Fruit fly (Drosophila melanogaster) whole organism, prepupa: ENCODE results near the gene CG7992.
A peak's percentile ranks its signal among the peaks of the same experiment; 100 is the strongest.

Experiments used
- Blimp-1 ChIP-seq: fragments of 200-800 bp; sonication (Bioruptor generic); optimal IDR thresholded peaks from 3 replicates; lab custom pipeline; 2017; ENCODE audit warnings: missing biosample characterization, missing genetic modification characterization, mild to moderate bottlenecking, moderate library complexity, missing genetic modification reagents
- CG10631 ChIP-seq: fragments of 200-800 bp; sonication (Bioruptor generic); optimal IDR thresholded peaks from 2 replicates; lab custom pipeline; 2016; ENCODE audit warnings: missing biosample characterization, missing genetic modification characterization
- CG11294 ChIP-seq: fragments of 200-800 bp; sonication (Bioruptor generic); IDR thresholded peaks from 2 replicates; pipeline ENCODE4 v1.3.6; 2022; ENCODE audit warnings: missing biosample characterization, missing genetic modification characterization
- CG11762 ChIP-seq: fragments of 200-800 bp; sonication (Bioruptor generic); optimal IDR thresholded peaks from 3 replicates; lab custom pipeline; 2016; ENCODE audit warnings: missing biosample characterization, missing genetic modification characterization; ENCODE audit not compliant: insufficient read depth
- CG15336 ChIP-seq: fragments of 200-800 bp; sonication (Bioruptor generic); IDR thresholded peaks from 2 replicates; pipeline ENCODE4 v1.3.6; 2022; ENCODE audit warnings: missing biosample characterization, missing genetic modification characterization
- CG1621 ChIP-seq: fragments of 200-800 bp; sonication (Bioruptor generic); optimal IDR thresholded peaks from 3 replicates; lab custom pipeline; 2018; ENCODE audit warnings: missing biosample characterization, mild to moderate bottlenecking, missing genetic modification characterization
- CG16779 ChIP-seq: fragments of 200-800 bp; sonication (Bioruptor generic); optimal IDR thresholded peaks from 3 replicates; lab custom pipeline; 2017; ENCODE audit warnings: missing biosample characterization, mild to moderate bottlenecking, missing genetic modification characterization
- CG4318 ChIP-seq: fragments of 200-800 bp; sonication (Bioruptor generic); optimal IDR thresholded peaks from 3 replicates; lab custom pipeline; 2017; ENCODE audit warnings: missing biosample characterization, mild to moderate bottlenecking, missing genetic modification characterization
- CG6163 ChIP-seq: fragments of 200-800 bp; sonication (Bioruptor generic); IDR thresholded peaks from 3 replicates; pipeline ENCODE4 v1.3.6; 2022; ENCODE audit warnings: missing biosample characterization, missing genetic modification characterization
- CG6792 ChIP-seq: fragments of 200-800 bp; sonication (Bioruptor generic); optimal IDR thresholded peaks from 3 replicates; lab custom pipeline; 2016; ENCODE audit warnings: missing biosample characterization, missing genetic modification characterization
- CG6808 ChIP-seq: fragments of 200-800 bp; sonication (Bioruptor generic); optimal IDR thresholded peaks from 3 replicates; lab custom pipeline; 2017; ENCODE audit warnings: missing biosample characterization, missing genetic modification characterization, mild to moderate bottlenecking, moderate library complexity, missing genetic modification reagents
- CG9139 ChIP-seq: fragments of 200-800 bp; sonication (Bioruptor generic); optimal IDR thresholded peaks from 3 replicates; lab custom pipeline; 2017; ENCODE audit warnings: missing biosample characterization, mild to moderate bottlenecking, missing genetic modification characterization
- Eip75B ChIP-seq: fragments of 200-800 bp; sonication (Bioruptor generic); optimal IDR thresholded peaks from 3 replicates; lab custom pipeline; 2016; ENCODE audit warnings: missing biosample characterization, missing genetic modification characterization
- Eip78C ChIP-seq: fragments of 200-800 bp; sonication (Bioruptor generic); peaks from one replicate; lab custom pipeline; 2016; ENCODE audit warnings: missing biosample characterization, missing genetic modification characterization
- Eip93F ChIP-seq: fragments of 200-800 bp; sonication (Bioruptor generic); optimal IDR thresholded peaks from 2 replicates; lab custom pipeline; 2016; ENCODE audit warnings: missing biosample characterization, mild to moderate bottlenecking, missing genetic modification characterization
- Ets96B ChIP-seq: fragments of 200-800 bp; optimal IDR thresholded peaks from 2 replicates; lab custom pipeline; 2019; ENCODE audit warnings: missing biosample characterization, mild to moderate bottlenecking, missing genetic modification characterization, moderate library complexity
- Gug ChIP-seq: fragments of 200-800 bp; sonication (Bioruptor generic); IDR thresholded peaks from 2 replicates; pipeline ENCODE4 v1.3.6; 2022; ENCODE audit warnings: missing biosample characterization, missing genetic modification characterization
- Hr38 ChIP-seq: sonication (Bioruptor generic); optimal IDR thresholded peaks from 2 replicates; lab custom pipeline; 2016; ENCODE audit warnings: missing biosample characterization, missing genetic modification characterization
- Hr4 ChIP-seq: fragments of 200-800 bp; sonication (Bioruptor generic); optimal IDR thresholded peaks from 3 replicates; lab custom pipeline; 2016; ENCODE audit warnings: missing biosample characterization, missing genetic modification characterization
- Lpt ChIP-seq: fragments of 200-800 bp; sonication (Bioruptor generic); optimal IDR thresholded peaks from 3 replicates; lab custom pipeline; 2016; ENCODE audit warnings: missing biosample characterization, missing genetic modification characterization
- Met ChIP-seq: fragments of 200-800 bp; sonication (Bioruptor generic); optimal IDR thresholded peaks from 3 replicates; lab custom pipeline; 2016; ENCODE audit warnings: missing biosample characterization, missing genetic modification characterization
- Sox15 ChIP-seq: fragments of 200-800 bp; sonication (Bioruptor generic); optimal IDR thresholded peaks from 3 replicates; lab custom pipeline; 2016; ENCODE audit warnings: missing biosample characterization, missing genetic modification characterization
- acj6 ChIP-seq: fragments of 200-800 bp; sonication (Bioruptor generic); optimal IDR thresholded peaks from 3 replicates; lab custom pipeline; 2016; ENCODE audit warnings: missing biosample characterization, missing genetic modification characterization
- cyc ChIP-seq: fragments of 200-800 bp; sonication (Bioruptor generic); optimal IDR thresholded peaks from 3 replicates; lab custom pipeline; 2016; ENCODE audit warnings: missing biosample characterization, missing genetic modification characterization
- dac ChIP-seq: fragments of 200-800 bp; sonication (Bioruptor generic); optimal IDR thresholded peaks from 2 replicates; lab custom pipeline; 2017; ENCODE audit warnings: missing biosample characterization, mild to moderate bottlenecking, missing genetic modification characterization
- dsx ChIP-seq: fragments of 200-800 bp; optimal IDR thresholded peaks from 3 replicates; lab custom pipeline; 2019; ENCODE audit warnings: missing biosample characterization, mild to moderate bottlenecking, missing genetic modification characterization, moderate library complexity; ENCODE audit not compliant: poor library complexity, severe bottlenecking
- eg ChIP-seq: fragments of 200-800 bp; sonication (Bioruptor generic); IDR thresholded peaks from 3 replicates; pipeline ENCODE4 v1.3.6; 2022; ENCODE audit warnings: missing biosample characterization, missing genetic modification characterization
- esn ChIP-seq: fragments of 200-800 bp; sonication (Bioruptor generic); optimal IDR thresholded peaks from 2 replicates; lab custom pipeline; 2016; ENCODE audit warnings: missing biosample characterization, mild to moderate bottlenecking, missing genetic modification characterization, moderate library complexity
- fd59A ChIP-seq: fragments of 200-800 bp; sonication (Bioruptor generic); optimal IDR thresholded peaks from 2 replicates; lab custom pipeline; 2017; ENCODE audit warnings: missing biosample characterization, mild to moderate bottlenecking, missing genetic modification characterization, missing genetic modification reagents
- lz ChIP-seq: fragments of 200-800 bp; sonication (Bioruptor generic); optimal IDR thresholded peaks from 3 replicates; lab custom pipeline; 2016; ENCODE audit warnings: missing biosample characterization, missing genetic modification characterization
- topi ChIP-seq: fragments of 200-800 bp; sonication (Bioruptor generic); optimal IDR thresholded peaks from 3 replicates; lab custom pipeline; 2016; ENCODE audit warnings: missing biosample characterization, missing genetic modification characterization
- vri ChIP-seq: fragments of 200-800 bp; sonication (Bioruptor generic); optimal IDR thresholded peaks from 3 replicates; lab custom pipeline; 2016; ENCODE audit warnings: missing biosample characterization, mild to moderate bottlenecking, missing genetic modification characterization

CG7992 gene

dm6 chrX:19262553-19262952, 15.5 kb upstream of the CG7992 start (continued):
- no peak for TF ChIP-seq Eip93F
- TF ChIP-seq esn (GFP tag; lab: Kevin White, UChicago): peak; percentile 21
- no peak for TF ChIP-seq Eip75B (GFP tag; lab: Kevin White, UChicago)
- TF ChIP-seq CG6792 (GFP tag; lab: Kevin White, UChicago): no peak
- no peak for TF ChIP-seq lz (GFP tag; lab: Kevin White, UChicago)
- no peak for TF ChIP-seq acj6 (GFP tag; lab: Kevin White, UChicago)
- TF ChIP-seq CG10631 (GFP tag; lab: Kevin White, UChicago): no peak
- TF ChIP-seq dac (GFP tag; lab: Kevin White, UChicago): no peak
- no peak for TF ChIP-seq CG11762 (GFP tag; lab: Kevin White, UChicago)
- no peak for TF ChIP-seq vri
- no peak for TF ChIP-seq CG11294
- TF ChIP-seq cyc (GFP tag; lab: Kevin White, UChicago): no peak
- TF ChIP-seq CG6163 (GFP tag; lab: Robert Waterston, UW): no peak
- TF ChIP-seq Ets96B (tag; lab: Kevin White, UChicago): peak; percentile 30
- TF ChIP-seq dsx (GFP tag; lab: Kevin White, UChicago): no peak
- no peak for TF ChIP-seq Sox15 (GFP tag; lab: Kevin White, UChicago)
- TF ChIP-seq Eip78C (GFP tag; lab: Kevin White, UChicago): peak; percentile 68
- TF ChIP-seq Hr4 (GFP tag; lab: Kevin White, UChicago): no peak
- TF ChIP-seq Met: no peak
- no peak for TF ChIP-seq topi (GFP tag; lab: Kevin White, UChicago)
- no peak for TF ChIP-seq Blimp-1 (GFP tag; lab: Kevin White, UChicago)
- peak; percentile 42; the same call in 2 of the 3 replicates for TF ChIP-seq eg (GFP tag; lab: Robert Waterston, UW)
- TF ChIP-seq CG9139: no peak

- TF ChIP-seq CG1621 (tag; lab: Kevin White, UChicago) (no peak), CG4318 (GFP tag; lab: Kevin White, UChicago) (no peak), Ets96B (tag; lab: Kevin White, UChicago) (no peak), Hr38 (GFP tag; lab: Kevin White, UChicago) (no peak), lz (GFP tag; lab: Kevin White, UChicago) (no peak), CG16779 (tag; lab: Kevin White, UChicago) (no peak), CG15336 (GFP tag; lab: Robert Waterston, UW) (0 out of 2 replicates have a peak, but pooled peaks have one; percentile 12), dsx (GFP tag; lab: Kevin White, UChicago) (peak; percentile 52)
These were observed 14.6 kb upstream of the CG7992 start, which contains the start of gene Vav for dm6 chrX:19261528-19262102. Gene Vav (plus strand): TSS chrX:19261820.

dm6 chrX:19261071-19261470, 14.0 kb upstream of the CG7992 start, which contains the start of gene rictor:
Gene rictor (minus strand): TSS chrX:19261240.
- peak; percentile 32 for TF ChIP-seq Eip78C (GFP tag; lab: Kevin White, UChicago)
- no peak for TF ChIP-seq fd59A (GFP tag; lab: Kevin White, UChicago)
- TF ChIP-seq CG15336 (GFP tag; lab: Robert Waterston, UW): peak; percentile 20; the same call in 1 of the 2 replicates

dm6 chrX:19260696-19260989, 13.6 kb upstream of the CG7992 start:
- peak; percentile 38 for TF ChIP-seq CG6808 (GFP tag; lab: Kevin White, UChicago)
- no peak for TF ChIP-seq Eip93F

- 0 out of 2 replicates have a peak, but pooled peaks have one; percentile 19 for TF ChIP-seq CG15336 (GFP tag; lab: Robert Waterston, UW)
- no peak for TF ChIP-seq Eip93F
- TF ChIP-seq Lpt (GFP tag; lab: Kevin White, UChicago): no peak
- TF ChIP-seq Gug (GFP tag; lab: Robert Waterston, UW): no peak
These were observed 13.0 kb upstream of the CG7992 start for dm6 chrX:19259802-19260695.
